Worm (Caenorhabditis elegans) whole organism, L4/young adult: Measurements from ENCODE around the gene T22D1.5.

ENCODE experiments used
- W03F9.2 ChIP-seq: fragments of 150-350 bp; optimal IDR thresholded peaks from 2 replicates; lab custom pipeline; 2014; ENCODE audit warnings: missing biosample characterization, missing genetic modification characterization
- dao-5 ChIP-seq: sonication (generic microtip); optimal IDR thresholded peaks from 2 replicates; lab custom pipeline; 2016; ENCODE audit warnings: missing genotype, missing genetic modification characterization, moderate library complexity, missing compliant biosample characterization
- him-1 ChIP-seq: sonication (generic microtip); optimal IDR thresholded peaks from 2 replicates; lab custom pipeline; 2016; ENCODE audit warnings: missing genotype, missing genetic modification reagents, missing genetic modification characterization, missing compliant biosample characterization

- TF ChIP-seq him-1 (tag; lab: Kevin White, UChicago) (no peak), dao-5 (tag; lab: Kevin White, UChicago) (no peak), W03F9.2 (tag; lab: Kevin White, UChicago) (peak; percentile 23)
Measured at ce11 chrIV:6880415-6880814, 23.3 kb upstream of the T22D1.5 start.
